Fruit fly (Drosophila melanogaster) whole organism, prepupa: ENCODE measurements around the gene VhaM9.7-b.
A peak's percentile ranks its signal among the peaks of the same experiment; 100 is the strongest.

Experiments used
- Blimp-1 ChIP-seq: fragments of 200-800 bp; sonication (Bioruptor generic); optimal IDR thresholded peaks from 3 replicates; lab custom pipeline; 2017; ENCODE audit warnings: missing biosample characterization, missing genetic modification characterization, mild to moderate bottlenecking, moderate library complexity, missing genetic modification reagents
- CG10631 ChIP-seq: fragments of 200-800 bp; sonication (Bioruptor generic); optimal IDR thresholded peaks from 2 replicates; lab custom pipeline; 2016; ENCODE audit warnings: missing biosample characterization, missing genetic modification characterization
- CG10669 ChIP-seq: fragments of 200-800 bp; sonication (Bioruptor generic); optimal IDR thresholded peaks from 3 replicates; lab custom pipeline; 2018; ENCODE audit warnings: missing biosample characterization, mild to moderate bottlenecking, missing genetic modification characterization, moderate library complexity
- CG11294 ChIP-seq: fragments of 200-800 bp; sonication (Bioruptor generic); IDR thresholded peaks from 2 replicates; pipeline ENCODE4 v1.3.6; 2022; ENCODE audit warnings: missing biosample characterization, missing genetic modification characterization
- CG11762 ChIP-seq: fragments of 200-800 bp; sonication (Bioruptor generic); optimal IDR thresholded peaks from 3 replicates; lab custom pipeline; 2016; ENCODE audit warnings: missing biosample characterization, missing genetic modification characterization; ENCODE audit not compliant: insufficient read depth
- CG15336 ChIP-seq: fragments of 200-800 bp; sonication (Bioruptor generic); IDR thresholded peaks from 2 replicates; pipeline ENCODE4 v1.3.6; 2022; ENCODE audit warnings: missing biosample characterization, missing genetic modification characterization
- CG16779 ChIP-seq: fragments of 200-800 bp; sonication (Bioruptor generic); optimal IDR thresholded peaks from 3 replicates; lab custom pipeline; 2017; ENCODE audit warnings: missing biosample characterization, mild to moderate bottlenecking, missing genetic modification characterization
- CG3032 ChIP-seq: fragments of 200-800 bp; optimal IDR thresholded peaks from 2 replicates; lab custom pipeline; 2019; ENCODE audit warnings: missing biosample characterization, mild to moderate bottlenecking, missing genetic modification characterization, moderate library complexity
- CG31627 ChIP-seq: fragments of 200-800 bp; sonication (Bioruptor generic); optimal IDR thresholded peaks from 3 replicates; lab custom pipeline; 2016; ENCODE audit warnings: missing biosample characterization, missing genetic modification characterization
- CG3919 ChIP-seq: fragments of 200-800 bp; sonication (Bioruptor generic); optimal IDR thresholded peaks from 3 replicates; lab custom pipeline; 2016; ENCODE audit warnings: missing biosample characterization, missing genetic modification characterization
- CG6163 ChIP-seq: fragments of 200-800 bp; sonication (Bioruptor generic); IDR thresholded peaks from 3 replicates; pipeline ENCODE4 v1.3.6; 2022; ENCODE audit warnings: missing biosample characterization, missing genetic modification characterization
- CG6276 ChIP-seq: fragments of 200-800 bp; sonication (Bioruptor generic); optimal IDR thresholded peaks from 2 replicates; lab custom pipeline; 2017; ENCODE audit warnings: missing biosample characterization, mild to moderate bottlenecking, missing genetic modification characterization
- CG6792 ChIP-seq: fragments of 200-800 bp; sonication (Bioruptor generic); optimal IDR thresholded peaks from 3 replicates; lab custom pipeline; 2016; ENCODE audit warnings: missing biosample characterization, missing genetic modification characterization
- CG6808 ChIP-seq: fragments of 200-800 bp; sonication (Bioruptor generic); optimal IDR thresholded peaks from 3 replicates; lab custom pipeline; 2017; ENCODE audit warnings: missing biosample characterization, missing genetic modification characterization, mild to moderate bottlenecking, moderate library complexity, missing genetic modification reagents
- CG6854 ChIP-seq: fragments of 200-800 bp; sonication (Bioruptor generic); optimal IDR thresholded peaks from 2 replicates; lab custom pipeline; 2017; ENCODE audit warnings: missing biosample characterization, mild to moderate bottlenecking, missing genetic modification characterization
- CG7368 ChIP-seq: fragments of 200-800 bp; sonication (Bioruptor generic); optimal IDR thresholded peaks from 3 replicates; lab custom pipeline; 2016; ENCODE audit warnings: missing biosample characterization, missing genetic modification characterization
- CG8119 ChIP-seq: fragments of 200-800 bp; sonication (Bioruptor generic); IDR thresholded peaks from 3 replicates; pipeline ENCODE4 v1.3.6; 2022; ENCODE audit warnings: missing biosample characterization, missing genetic modification characterization
- CG9139 ChIP-seq: fragments of 200-800 bp; sonication (Bioruptor generic); optimal IDR thresholded peaks from 3 replicates; lab custom pipeline; 2017; ENCODE audit warnings: missing biosample characterization, mild to moderate bottlenecking, missing genetic modification characterization
- Eip75B ChIP-seq: fragments of 200-800 bp; sonication (Bioruptor generic); optimal IDR thresholded peaks from 3 replicates; lab custom pipeline; 2016; ENCODE audit warnings: missing biosample characterization, missing genetic modification characterization
- Eip78C ChIP-seq: fragments of 200-800 bp; sonication (Bioruptor generic); peaks from one replicate; lab custom pipeline; 2016; ENCODE audit warnings: missing biosample characterization, missing genetic modification characterization
- Hr38 ChIP-seq: sonication (Bioruptor generic); optimal IDR thresholded peaks from 2 replicates; lab custom pipeline; 2016; ENCODE audit warnings: missing biosample characterization, missing genetic modification characterization
- Hr4 ChIP-seq: fragments of 200-800 bp; sonication (Bioruptor generic); optimal IDR thresholded peaks from 3 replicates; lab custom pipeline; 2016; ENCODE audit warnings: missing biosample characterization, missing genetic modification characterization
- Met ChIP-seq: fragments of 200-800 bp; sonication (Bioruptor generic); optimal IDR thresholded peaks from 3 replicates; lab custom pipeline; 2016; ENCODE audit warnings: missing biosample characterization, missing genetic modification characterization
- Smox ChIP-seq: fragments of 200-800 bp; sonication (Bioruptor generic); optimal IDR thresholded peaks from 3 replicates; lab custom pipeline; 2016; ENCODE audit warnings: missing biosample characterization, missing genetic modification characterization
- Sox102F ChIP-seq: fragments of 200-800 bp; sonication (Bioruptor generic); optimal IDR thresholded peaks from 2 replicates; lab custom pipeline; 2016; ENCODE audit warnings: missing biosample characterization, mild to moderate bottlenecking, missing genetic modification characterization
- Sox14 ChIP-seq: fragments of 200-800 bp; sonication (Bioruptor generic); optimal IDR thresholded peaks from 3 replicates; lab custom pipeline; 2016; ENCODE audit warnings: missing biosample characterization, missing genetic modification characterization
- Sox15 ChIP-seq: fragments of 200-800 bp; sonication (Bioruptor generic); optimal IDR thresholded peaks from 3 replicates; lab custom pipeline; 2016; ENCODE audit warnings: missing biosample characterization, missing genetic modification characterization
- achi ChIP-seq: fragments of 200-800 bp; sonication (Bioruptor generic); optimal IDR thresholded peaks from 3 replicates; lab custom pipeline; 2016; ENCODE audit warnings: missing biosample characterization, missing genetic modification characterization
- cyc ChIP-seq: fragments of 200-800 bp; sonication (Bioruptor generic); optimal IDR thresholded peaks from 3 replicates; lab custom pipeline; 2016; ENCODE audit warnings: missing biosample characterization, missing genetic modification characterization
- dsx ChIP-seq: fragments of 200-800 bp; optimal IDR thresholded peaks from 3 replicates; lab custom pipeline; 2019; ENCODE audit warnings: missing biosample characterization, mild to moderate bottlenecking, missing genetic modification characterization, moderate library complexity; ENCODE audit not compliant: poor library complexity, severe bottlenecking
- eg ChIP-seq: fragments of 200-800 bp; sonication (Bioruptor generic); IDR thresholded peaks from 3 replicates; pipeline ENCODE4 v1.3.6; 2022; ENCODE audit warnings: missing biosample characterization, missing genetic modification characterization
- esn ChIP-seq: fragments of 200-800 bp; sonication (Bioruptor generic); optimal IDR thresholded peaks from 2 replicates; lab custom pipeline; 2016; ENCODE audit warnings: missing biosample characterization, mild to moderate bottlenecking, missing genetic modification characterization, moderate library complexity
- fd59A ChIP-seq: fragments of 200-800 bp; sonication (Bioruptor generic); optimal IDR thresholded peaks from 2 replicates; lab custom pipeline; 2017; ENCODE audit warnings: missing biosample characterization, mild to moderate bottlenecking, missing genetic modification characterization, missing genetic modification reagents
- fd85E ChIP-seq: fragments of 200-800 bp; sonication (Bioruptor generic); optimal IDR thresholded peaks from 3 replicates; lab custom pipeline; 2016; ENCODE audit warnings: missing biosample characterization, missing genetic modification characterization
- lz ChIP-seq: fragments of 200-800 bp; sonication (Bioruptor generic); optimal IDR thresholded peaks from 3 replicates; lab custom pipeline; 2016; ENCODE audit warnings: missing biosample characterization, missing genetic modification characterization
- net ChIP-seq: fragments of 200-800 bp; sonication (Bioruptor generic); optimal IDR thresholded peaks from 3 replicates; lab custom pipeline; 2016; ENCODE audit warnings: missing biosample characterization, missing genetic modification characterization
- pdm3 ChIP-seq: fragments of 200-800 bp; sonication (Bioruptor generic); optimal IDR thresholded peaks from 3 replicates; lab custom pipeline; 2016; ENCODE audit warnings: missing biosample characterization, missing genetic modification characterization
- ss ChIP-seq, 2 experiments: fragments of 200-800 bp; sonication (Bioruptor generic); optimal IDR thresholded peaks; 2 replicates in 1 of 2; 3 replicates in 1 of 2; lab custom pipeline; 2017 to 2018; ENCODE audit warnings: mild to moderate bottlenecking in 2 of 2, missing biosample characterization in 2 of 2, missing genetic modification characterization in 2 of 2, moderate library complexity in 1 of 2
- svp ChIP-seq: fragments of 200-800 bp; sonication (Bioruptor generic); peaks from one replicate; lab custom pipeline; 2016; ENCODE audit warnings: missing biosample characterization, missing genetic modification characterization
- topi ChIP-seq: fragments of 200-800 bp; sonication (Bioruptor generic); optimal IDR thresholded peaks from 3 replicates; lab custom pipeline; 2016; ENCODE audit warnings: missing biosample characterization, missing genetic modification characterization
- vri ChIP-seq: fragments of 200-800 bp; sonication (Bioruptor generic); optimal IDR thresholded peaks from 3 replicates; lab custom pipeline; 2016; ENCODE audit warnings: missing biosample characterization, mild to moderate bottlenecking, missing genetic modification characterization

VhaM9.7-b gene

dm6 chr3L:21516716-21517266 lies 22.9 kb upstream of the VhaM9.7-b start (continued):
- TF ChIP-seq CG31627 (GFP tag; lab: Kevin White, UChicago) (peak; percentile 42), esn (peak; percentile 60), pdm3 (GFP tag; lab: Kevin White, UChicago) (peak; percentile 64), Met (GFP tag; lab: Kevin White, UChicago) (peak; percentile 46), Sox15 (GFP tag; lab: Kevin White, UChicago) (no peak), CG6808 (peak; percentile 7), svp (GFP tag; lab: Kevin White, UChicago) (no peak), net (peak; percentile 25), Eip75B (GFP tag; lab: Kevin White, UChicago) (peak; percentile 69), topi (GFP tag; lab: Kevin White, UChicago) (peak; percentile 52), CG16779 (tag; lab: Kevin White, UChicago) (no peak), CG7368 (GFP tag; lab: Kevin White, UChicago) (peak; percentile 36), CG10631 (GFP tag; lab: Kevin White, UChicago) (peak; percentile 50), Sox14 (GFP tag; lab: Kevin White, UChicago) (peak; percentile 55), Hr4 (GFP tag; lab: Kevin White, UChicago) (peak; percentile 60), CG15336 (GFP tag; lab: Robert Waterston, UW) (no peak), CG9139 (GFP tag; lab: Kevin White, UChicago) (no peak), Sox102F (peak; percentile 56), CG10669 (peak; percentile 5), Hr38 (GFP tag; lab: Kevin White, UChicago) (no peak), eg (GFP tag; lab: Robert Waterston, UW) (no peak), CG6854 (GFP tag; lab: Kevin White, UChicago) (no peak)
- TF ChIP-seq, all 60 proteins: peak for 36

dm6 chr3L:21518345-21518744 lies 21.3 kb upstream of the VhaM9.7-b start:
- TF ChIP-seq Blimp-1 (GFP tag; lab: Kevin White, UChicago) (no peak), CG10669 (no peak)

dm6 chr3L:21523059-21523836 lies 16.4 kb upstream of the VhaM9.7-b start, which contains the start of gene CG7611:
CG7611 (plus strand) TSS chr3L:21523186.
- TF ChIP-seq Eip75B (GFP tag; lab: Kevin White, UChicago) = no peak
- no peak for TF ChIP-seq fd59A (GFP tag; lab: Kevin White, UChicago)
- TF ChIP-seq CG6854 (GFP tag; lab: Kevin White, UChicago) = peak; percentile 54
- no peak for TF ChIP-seq CG3919
- peak; percentile 50 for TF ChIP-seq dsx (GFP tag; lab: Kevin White, UChicago)
- TF ChIP-seq vri (GFP tag; lab: Kevin White, UChicago) = peak; percentile 35
- peak in 1 of 2 experiments; percentile 39 for TF ChIP-seq ss (GFP tag; optimal IDR thresholded peaks at IDR 0.05; lab: Kevin White, UChicago)
- TF ChIP-seq Sox14 (GFP tag; lab: Kevin White, UChicago) = peak; percentile 59
- TF ChIP-seq svp (GFP tag; lab: Kevin White, UChicago) = peak; percentile 79
- TF ChIP-seq Eip78C = peak; percentile 54

dm6 chr3L:21524071-21524889 lies 15.4 kb upstream of the VhaM9.7-b start:
- no peak for TF ChIP-seq CG6163 (GFP tag; lab: Robert Waterston, UW)
- peak; percentile 83 for TF ChIP-seq Eip78C
- TF ChIP-seq CG8119 (GFP tag; lab: Robert Waterston, UW) = no peak; the same call in 2 of the 3 replicates
- no peak for TF ChIP-seq fd85E
- TF ChIP-seq Smox = no peak
- TF ChIP-seq CG3032 (tag; lab: Kevin White, UChicago) = peak; percentile 31
- TF ChIP-seq pdm3 (GFP tag; lab: Kevin White, UChicago) = no peak
- TF ChIP-seq dsx (GFP tag; lab: Kevin White, UChicago) = peak; percentile 95
- no peak for TF ChIP-seq net
- peak; percentile 48 for TF ChIP-seq cyc (GFP tag; lab: Kevin White, UChicago)
- peak; percentile 62 for TF ChIP-seq esn
- TF ChIP-seq CG11294 (GFP tag; lab: Robert Waterston, UW) = no peak
- no peak for TF ChIP-seq CG6276 (GFP tag; lab: Kevin White, UChicago)
- TF ChIP-seq CG6792 = peak; percentile 40
- TF ChIP-seq lz = peak; percentile 23
- peak; percentile 39 for TF ChIP-seq Sox14 (GFP tag; lab: Kevin White, UChicago)
- no peak for TF ChIP-seq achi (GFP tag; lab: Kevin White, UChicago)
- TF ChIP-seq svp (GFP tag; lab: Kevin White, UChicago) = peak; percentile 95
- TF ChIP-seq vri (GFP tag; lab: Kevin White, UChicago) = no peak
- TF ChIP-seq CG6808 = no peak
- TF ChIP-seq CG11762 (GFP tag; lab: Kevin White, UChicago) = peak; percentile 24
